Worm (Caenorhabditis elegans) whole organism, young adult: ENCODE data around the gene sdz-37.
A peak's percentile ranks its signal among the peaks of the same experiment; 100 is the strongest.
"Not testable (repeated sequence)": the region's sequence is repeated elsewhere in the genome, so short reads cannot be mapped to it uniquely, and the experiment has no call there.

ENCODE experiments used
- B0035.1 ChIP-seq: sonication (generic microtip); optimal IDR thresholded peaks from 2 replicates; lab custom pipeline; 2016; ENCODE audit warnings: missing genetic modification characterization, mild to moderate bottlenecking, missing compliant biosample characterization, missing genotype, missing genetic modification reagents
- B0261.1 ChIP-seq: sonication (generic microtip); optimal IDR thresholded peaks from 2 replicates; lab custom pipeline; 2016; ENCODE audit warnings: mild to moderate bottlenecking, missing genetic modification characterization, moderate library complexity, missing compliant biosample characterization
- C06A6.2 ChIP-seq: fragments of 200-800 bp; sonication (Bioruptor generic); conservative IDR thresholded peaks from 2 replicates; pipeline ENCODE4 v1.3.6; 2022; ENCODE audit warnings: missing genetic modification characterization, missing compliant biosample characterization
- C17E4.6 ChIP-seq: fragments of 200-800 bp; sonication (Bioruptor generic); IDR thresholded peaks from 2 replicates; pipeline ENCODE4 v1.3.6; 2022; ENCODE audit warnings: missing genetic modification reagents, missing genetic modification characterization, missing compliant biosample characterization
- F22D6.2 ChIP-seq: sonication (generic microtip); optimal IDR thresholded peaks from 2 replicates; lab custom pipeline; 2016; ENCODE audit warnings: mild to moderate bottlenecking, missing genetic modification characterization, missing compliant biosample characterization
- F23B12.7 ChIP-seq: sonication (generic microtip); optimal IDR thresholded peaks from 2 replicates; lab custom pipeline; 2017; ENCODE audit warnings: missing genetic modification characterization, mild to moderate bottlenecking, missing compliant biosample characterization, antibody characterized with exemption, moderate library complexity; ENCODE audit not compliant: insufficient read depth
- F52B5.7 ChIP-seq: sonication (generic microtip); optimal IDR thresholded peaks from 2 replicates; lab custom pipeline; 2016; ENCODE audit warnings: mild to moderate bottlenecking, missing genetic modification characterization, missing compliant biosample characterization
- F57A8.1 ChIP-seq: fragments of 200-800 bp; sonication (Bioruptor generic); optimal IDR thresholded peaks from 2 replicates; lab custom pipeline; 2018; ENCODE audit warnings: mild to moderate bottlenecking, missing genetic modification characterization, moderate library complexity, missing compliant biosample characterization
- T07F8.4 ChIP-seq: sonication (generic microtip); optimal IDR thresholded peaks from 2 replicates; lab custom pipeline; 2016; ENCODE audit warnings: mild to moderate bottlenecking, missing genetic modification characterization, moderate library complexity, missing compliant biosample characterization
- Y56A3A.18 ChIP-seq: fragments of 200-800 bp; sonication (Bioruptor generic); IDR thresholded peaks from 2 replicates; pipeline ENCODE4 v1.3.6; 2022; ENCODE audit warnings: missing genetic modification reagents, missing genetic modification characterization, missing compliant biosample characterization
- Y79H2A.3 ChIP-seq: fragments of 200-800 bp; sonication (Bioruptor generic); conservative IDR thresholded peaks from 2 replicates; pipeline ENCODE4 v1.3.6; 2022; ENCODE audit warnings: missing genetic modification reagents, missing genetic modification characterization, missing compliant biosample characterization
- akir-1 ChIP-seq: fragments of 200-800 bp; sonication (Bioruptor generic); optimal IDR thresholded peaks from 2 replicates; lab custom pipeline; 2018; ENCODE audit warnings: mild to moderate bottlenecking, missing genetic modification characterization, moderate library complexity, missing compliant biosample characterization
- attf-6 ChIP-seq: fragments of 200-800 bp; sonication (Bioruptor generic); IDR thresholded peaks from 2 replicates; pipeline ENCODE4 v1.3.6; 2022; ENCODE audit warnings: missing genetic modification reagents, missing genetic modification characterization, missing compliant biosample characterization
- die-1 ChIP-seq: sonication (generic microtip); optimal IDR thresholded peaks from 2 replicates; lab custom pipeline; 2016; ENCODE audit warnings: missing genotype, mild to moderate bottlenecking, missing genetic modification characterization, missing compliant biosample characterization
- dpl-1 ChIP-seq: fragments of 150-350 bp; optimal IDR thresholded peaks from 2 replicates; lab custom pipeline; 2014; ENCODE audit warnings: missing biosample characterization, missing genetic modification reagents, missing genetic modification characterization
- egl-44 ChIP-seq: fragments of 200-800 bp; sonication (Bioruptor generic); IDR thresholded peaks from 2 replicates; pipeline ENCODE4 v1.3.6; 2022; ENCODE audit warnings: missing genetic modification reagents, missing genetic modification characterization, missing compliant biosample characterization
- gei-17 ChIP-seq: fragments of 200-800 bp; sonication (Bioruptor generic); optimal IDR thresholded peaks from 2 replicates; lab custom pipeline; 2018; ENCODE audit warnings: mild to moderate bottlenecking, missing genetic modification characterization, missing compliant biosample characterization
- hmg-20 ChIP-seq: fragments of 200-800 bp; sonication (Bioruptor generic); IDR thresholded peaks from 2 replicates; pipeline ENCODE4 v1.3.6; 2022; ENCODE audit warnings: missing genetic modification reagents, missing genetic modification characterization, missing compliant biosample characterization
- hsf-1 ChIP-seq: fragments of 200-800 bp; sonication (Bioruptor generic); IDR thresholded peaks from 2 replicates; pipeline ENCODE4 v1.3.6; 2022; ENCODE audit warnings: missing genetic modification reagents, missing genetic modification characterization, missing compliant biosample characterization
- lin-54 ChIP-seq: fragments of 200-800 bp; sonication (Bioruptor generic); optimal IDR thresholded peaks from 2 replicates; lab custom pipeline; 2018; ENCODE audit warnings: mild to moderate bottlenecking, missing genetic modification characterization, missing compliant biosample characterization
- lsy-27 ChIP-seq: sonication (generic microtip); optimal IDR thresholded peaks from 2 replicates; lab custom pipeline; 2017; ENCODE audit warnings: missing genetic modification characterization, mild to moderate bottlenecking, missing compliant biosample characterization, antibody characterized with exemption, missing genotype, borderline replicate concordance; ENCODE audit not compliant: insufficient read depth
- madf-10 ChIP-seq: sonication (generic microtip); optimal IDR thresholded peaks from 2 replicates; lab custom pipeline; 2016; ENCODE audit warnings: mild to moderate bottlenecking, missing genetic modification characterization, missing compliant biosample characterization
- madf-8 ChIP-seq: fragments of 200-800 bp; sonication (Bioruptor generic); conservative IDR thresholded peaks from 2 replicates; pipeline ENCODE4 v1.3.6; 2022; ENCODE audit warnings: missing genetic modification reagents, missing genetic modification characterization, missing compliant biosample characterization
- nfyb-1 ChIP-seq: fragments of 200-800 bp; sonication (Bioruptor generic); IDR thresholded peaks from 2 replicates; pipeline ENCODE4 v1.3.6; 2022; ENCODE audit warnings: missing genetic modification reagents, missing genetic modification characterization, missing compliant biosample characterization
- nhr-120 ChIP-seq: fragments of 200-800 bp; sonication (Bioruptor generic); IDR thresholded peaks from 2 replicates; pipeline ENCODE4 v1.3.6; 2022; ENCODE audit warnings: missing genetic modification characterization, missing compliant biosample characterization
- nhr-80 ChIP-seq: sonication (generic microtip); optimal IDR thresholded peaks from 2 replicates; lab custom pipeline; 2016; ENCODE audit warnings: missing genetic modification characterization, missing compliant biosample characterization
- pha-4 ChIP-seq: fragments of 150-350 bp; sonication (generic microtip); optimal IDR thresholded peaks from 2 replicates; lab custom pipeline; 2014; ENCODE audit warnings: missing biosample characterization, missing genetic modification reagents, missing genetic modification characterization
- repo-1 ChIP-seq: sonication (generic microtip); optimal IDR thresholded peaks from 2 replicates; lab custom pipeline; 2017; ENCODE audit warnings: mild to moderate bottlenecking, missing genetic modification characterization, missing compliant biosample characterization
- rpc-1 ChIP-seq, 2 experiments: fragments of 150-350 bp in 1 of 2; sonication (generic microtip) in 1 of 2; optimal IDR thresholded peaks; 2 replicates each; lab custom pipeline; 2014 to 2018; ENCODE audit warnings: missing biosample characterization in 1 of 2, missing genetic modification characterization in 1 of 2, missing genetic modification reagents in 1 of 2, missing genotype in 1 of 2
- somi-1 ChIP-seq: fragments of 200-800 bp; sonication (Bioruptor generic); optimal IDR thresholded peaks from 2 replicates; lab custom pipeline; 2018; ENCODE audit warnings: mild to moderate bottlenecking, missing genetic modification characterization, missing compliant biosample characterization
- xnd-1 ChIP-seq: sonication (generic microtip); optimal IDR thresholded peaks from 2 replicates; lab custom pipeline; 2016; ENCODE audit warnings: missing genotype, missing genetic modification reagents, missing genetic modification characterization, missing compliant biosample characterization
- zfh-2 ChIP-seq: fragments of 200-800 bp; sonication (Bioruptor generic); conservative IDR thresholded peaks from 2 replicates; pipeline ENCODE4 v1.3.6; 2022; ENCODE audit warnings: missing genetic modification reagents, missing genetic modification characterization, missing compliant biosample characterization
- ztf-22 ChIP-seq: fragments of 200-800 bp; sonication (Bioruptor generic); optimal IDR thresholded peaks from 2 replicates; lab custom pipeline; 2018; ENCODE audit warnings: mild to moderate bottlenecking, missing genetic modification characterization, moderate library complexity, missing compliant biosample characterization

The sdz-37 gene

ce11 chrII:10483860-10484259 is 19.2 kb downstream of the sdz-37 start:
- TF ChIP-seq Y56A3A.18 (GFP tag; lab: Robert Waterston, UW) (no peak), F52B5.7 (tag; lab: Kevin White, UChicago) (no peak), madf-10 (tag; lab: Kevin White, UChicago) (no peak), F57A8.1 (GFP tag; lab: Kevin White, UChicago) (no peak), C17E4.6 (no peak), somi-1 (GFP tag; lab: Kevin White, UChicago) (no peak), zfh-2 (GFP tag; lab: Robert Waterston, UW) (no peak), pha-4 (tag; lab: Kevin White, UChicago) (no peak)

DNA sequence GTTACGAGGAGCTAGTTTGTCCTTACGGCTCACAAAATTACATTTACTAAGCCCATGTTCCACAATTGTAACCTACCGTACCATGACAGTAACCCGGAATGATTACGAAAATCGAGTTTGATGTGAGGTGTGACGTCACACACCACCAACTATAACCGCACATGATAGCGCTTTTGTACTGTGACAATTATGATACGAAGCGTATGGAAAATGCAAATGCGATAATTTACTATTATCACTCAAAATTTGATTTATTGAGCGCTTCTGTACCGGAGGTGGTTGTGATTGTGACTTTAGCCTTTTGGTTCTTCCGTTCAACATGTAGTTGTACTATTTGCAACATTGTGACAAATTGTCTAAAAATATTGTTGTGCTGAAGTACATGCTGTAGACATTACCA is 21.0 kb downstream of the sdz-37 start:
- TF ChIP-seq nhr-80 (tag; lab: Kevin White, UChicago) (peak; percentile 18), nhr-120 (no peak)

ce11 chrII:10486738-10487137 is 22.1 kb downstream of the sdz-37 start, which contains the start of gene ZK666.15:
Gene ZK666.15 (plus strand): TSS chrII:10487038.
- TF ChIP-seq akir-1 (no peak), gei-17 (no peak), B0261.1 (tag; lab: Kevin White, UChicago) (no peak), lsy-27 (no peak), Y79H2A.3 (no peak), B0035.1 (tag; lab: Kevin White, UChicago) (no peak), rpc-1 (optimal IDR thresholded peaks at IDR 0.05; lab: Kevin White, UChicago) (no peak), rpc-1 (tag; optimal IDR thresholded peaks at IDR 0.05; lab: Kevin White, UChicago) (no peak), ztf-22 (GFP tag; lab: Kevin White, UChicago) (no peak), T07F8.4 (tag; lab: Kevin White, UChicago) (no peak), die-1 (no peak), F22D6.2 (tag; lab: Kevin White, UChicago) (no peak), F23B12.7 (no peak), lin-54 (no peak), dpl-1 (GFP tag; lab: Kevin White, UChicago) (no peak)

ce11 chrII:10490329-10490728 is 25.7 kb downstream of the sdz-37 start, which contains the start of gene clec-61:
Gene clec-61 (minus strand): TSS chrII:10490537.
- TF ChIP-seq hmg-20 (no peak), egl-44 (no peak), madf-8 (GFP tag; lab: Robert Waterston, UW) (no peak), attf-6 (GFP tag; lab: Robert Waterston, UW) (no peak), xnd-1 (tag; lab: Kevin White, UChicago) (no peak), C06A6.2 (no peak), nfyb-1 (GFP tag; lab: Robert Waterston, UW) (no peak)
- TF ChIP-seq, all 124 proteins: peak for 0

DNA sequence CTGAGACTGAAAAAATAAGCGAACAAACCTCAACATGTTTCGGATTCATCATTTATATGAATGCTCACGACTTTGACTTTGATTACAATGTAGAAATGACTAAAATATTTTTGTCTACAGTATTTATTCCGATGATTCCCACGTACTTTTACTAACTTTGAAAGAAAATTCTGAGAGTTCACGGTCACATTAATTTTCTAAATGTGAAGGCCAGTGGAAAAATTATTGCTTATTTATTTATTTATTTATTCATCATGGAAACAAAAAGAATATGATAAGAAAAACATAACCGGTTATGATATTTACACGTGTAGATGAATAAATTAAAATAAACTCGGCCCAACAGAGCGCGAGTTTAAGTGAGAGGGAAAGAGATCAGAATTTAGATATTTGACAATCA is 28.4 kb downstream of the sdz-37 start, which contains the start of gene ZK666.8:
ZK666.8 (minus strand) TSS at position 101 of the 400 bp plus-strand sequence.
- TF ChIP-seq repo-1; hsf-1 (GFP tag; lab: Robert Waterston, UW); Y79H2A.3: not testable (repeated sequence)
